2 worm cellular contexts compared by ENCODE assay signal in genomic region chrX:10821160-10821559, ce11.
TF ChIP-seq lines count a peak whose summit lies in the region.

No protein-coding gene starts in this region.

TF ChIP-seq in whole organism, L1 larva, 84 proteins besides CTCF, POLR2A, EP300 and RAD21 (continued from another document):
- TF ChIP-seq nhr-47 (tag; optimal IDR thresholded peaks at IDR 0.05; lab: Kevin White, UChicago) (peak; percentile 69), blmp-1 (tag; optimal IDR thresholded peaks at IDR 0.05; lab: Kevin White, UChicago) (no peak), xbp-1 (tag; optimal IDR thresholded peaks at IDR 0.05; lab: Kevin White, UChicago) (peak; percentile 35), isw-1 (GFP tag; IDR thresholded peaks at IDR 0.05; lab: Robert Waterston, UW) (peak; percentile 24; the same call in 1 of the 2 replicates), rnt-1 (tag; optimal IDR thresholded peaks at IDR 0.05; lab: Kevin White, UChicago) (peak; percentile 71), grh-1 (GFP tag; IDR thresholded peaks at IDR 0.05; lab: Robert Waterston, UW) (0 out of 2 replicates have a peak, but pooled peaks have one; percentile 5), snu-23 (GFP tag; optimal IDR thresholded peaks at IDR 0.05; lab: Kevin White, UChicago) (peak; percentile 72), nhr-19 (GFP tag; conservative IDR thresholded peaks at IDR 0.05; lab: Robert Waterston, UW) (peak; percentile 75), aha-1 (tag; optimal IDR thresholded peaks at IDR 0.05; lab: Kevin White, UChicago) (no peak), efl-3 (GFP tag; optimal IDR thresholded peaks at IDR 0.05; lab: Kevin White, UChicago) (no peak), efl-1 (optimal IDR thresholded peaks at IDR 0.05; lab: Kevin White, UChicago) (peak in 1 of 2 experiments; percentile 4), efl-1 (GFP tag; optimal IDR thresholded peaks at IDR 0.05 in 1 of 2; lab: Kevin White, UChicago) (peak in 1 of 2 experiments; percentile 82), mab-9 (GFP tag; IDR thresholded peaks at IDR 0.05; lab: Robert Waterston, UW) (peak; percentile 53; the same call in 1 of the 2 replicates), egl-13 (tag; optimal IDR thresholded peaks at IDR 0.05; lab: Kevin White, UChicago) (no peak), unc-130 (tag; optimal IDR thresholded peaks at IDR 0.05; lab: Kevin White, UChicago) (peak; percentile 40), fkh-8 (tag; optimal IDR thresholded peaks at IDR 0.05; lab: Kevin White, UChicago) (peak; percentile 38), nhr-20 (tag; optimal IDR thresholded peaks at IDR 0.05; lab: Kevin White, UChicago) (peak; percentile 58), tbx-2 (tag; optimal IDR thresholded peaks at IDR 0.05; lab: Kevin White, UChicago) (peak; percentile 45), mep-1 (tag; optimal IDR thresholded peaks at IDR 0.05; lab: Kevin White, UChicago) (peak; percentile 54), dsc-1 (tag; optimal IDR thresholded peaks at IDR 0.05; lab: Kevin White, UChicago) (peak; percentile 49), zag-1 (tag; optimal IDR thresholded peaks at IDR 0.05; lab: Kevin White, UChicago) (no peak), snpc-4 (tag; optimal IDR thresholded peaks at IDR 0.05; lab: Kevin White, UChicago) (peak; percentile 10), fos-1 (tag; optimal IDR thresholded peaks at IDR 0.05; lab: Kevin White, UChicago) (no peak), unc-62 (GFP tag; optimal IDR thresholded peaks at IDR 0.05; lab: Kevin White, UChicago) (no peak), ama-1 (optimal IDR thresholded peaks at IDR 0.05; lab: Kevin White, UChicago) (no peak), skn-1 (tag; optimal IDR thresholded peaks at IDR 0.05; lab: Kevin White, UChicago) (no peak)

TF ChIP-seq in whole organism, young adult, 124 proteins besides CTCF, POLR2A, EP300 and RAD21 (continued from another document):
- peak; percentile 50 for TF ChIP-seq rcor-1 (GFP tag; IDR thresholded peaks at IDR 0.05; lab: Robert Waterston, UW)
- TF ChIP-seq ztf-25 (GFP tag; IDR thresholded peaks at IDR 0.05; lab: Robert Waterston, UW) = peak; percentile 83; the same call in 1 of the 2 replicates
- peak; percentile 66; the same call in 1 of the 2 replicates for TF ChIP-seq mcd-1 (GFP tag; IDR thresholded peaks at IDR 0.05; lab: Robert Waterston, UW)
- TF ChIP-seq aptf-3 (GFP tag; IDR thresholded peaks at IDR 0.05; lab: Robert Waterston, UW) = peak; percentile 78; the same call in 1 of the 2 replicates
- TF ChIP-seq ceh-79 (tag; optimal IDR thresholded peaks at IDR 0.05; lab: Kevin White, UChicago) = peak; percentile 62
- peak; percentile 56 for TF ChIP-seq madf-6 (GFP tag; IDR thresholded peaks at IDR 0.05; lab: Robert Waterston, UW)
- peak; percentile 87 for TF ChIP-seq pbrm-1 (GFP tag; IDR thresholded peaks at IDR 0.05; lab: Robert Waterston, UW)
- peak; percentile 87 for TF ChIP-seq him-1 (tag; optimal IDR thresholded peaks at IDR 0.05; lab: Kevin White, UChicago)
- TF ChIP-seq hlh-26 (GFP tag; conservative IDR thresholded peaks at IDR 0.05; lab: Robert Waterston, UW) = no peak
- TF ChIP-seq ztf-3 (GFP tag; optimal IDR thresholded peaks at IDR 0.05; lab: Kevin White, UChicago) = peak; percentile 5
- TF ChIP-seq K12H6.12 (tag; optimal IDR thresholded peaks at IDR 0.05; lab: Kevin White, UChicago) = peak; percentile 11
- TF ChIP-seq egrh-3 (GFP tag; IDR thresholded peaks at IDR 0.05; lab: Robert Waterston, UW) = peak; percentile 10; the same call in 1 of the 2 replicates
- TF ChIP-seq lin-54 (GFP tag; optimal IDR thresholded peaks at IDR 0.05; lab: Kevin White, UChicago) = no peak
- 0 out of 2 replicates have a peak, but pooled peaks have one; percentile 31 for TF ChIP-seq egl-44 (GFP tag; IDR thresholded peaks at IDR 0.05; lab: Robert Waterston, UW)
- peak; percentile 98 for TF ChIP-seq tbp1 (GFP tag; optimal IDR thresholded peaks at IDR 0.05; lab: Kevin White, UChicago)
- TF ChIP-seq nhr-179 (tag; optimal IDR thresholded peaks at IDR 0.05; lab: Kevin White, UChicago) = no peak
- TF ChIP-seq K11D2.4 (GFP tag; IDR thresholded peaks at IDR 0.05; lab: Robert Waterston, UW) = peak; percentile 65; the same call in 1 of the 2 replicates
- no peak for TF ChIP-seq lsy-27 (tag; optimal IDR thresholded peaks at IDR 0.05; lab: Kevin White, UChicago; ENCODE audit: borderline replicate concordance, insufficient read depth)
- TF ChIP-seq hlh-12 (tag; optimal IDR thresholded peaks at IDR 0.05; lab: Kevin White, UChicago) = peak; percentile 48
- 0 out of 2 replicates have a peak, but pooled peaks have one; percentile 45 for TF ChIP-seq C06A6.2 (GFP tag; conservative IDR thresholded peaks at IDR 0.05; lab: Robert Waterston, UW)
- TF ChIP-seq ztf-18 (tag; optimal IDR thresholded peaks at IDR 0.05; lab: Kevin White, UChicago) = peak; percentile 52
- TF ChIP-seq B0035.1 (tag; optimal IDR thresholded peaks at IDR 0.05; lab: Kevin White, UChicago) = peak; percentile 14
- 0 out of 2 replicates have a peak, but pooled peaks have one; percentile 23 for TF ChIP-seq ceh-91 (GFP tag; IDR thresholded peaks at IDR 0.05; lab: Robert Waterston, UW)
- TF ChIP-seq Y53G8AR.9 (GFP tag; conservative IDR thresholded peaks at IDR 0.05; lab: Robert Waterston, UW) = 0 out of 2 replicates have a peak, but pooled peaks have one; percentile 67
- peak; percentile 37 for TF ChIP-seq T07F8.4 (tag; optimal IDR thresholded peaks at IDR 0.05; lab: Kevin White, UChicago)
- peak; percentile 64 for TF ChIP-seq gei-17 (GFP tag; optimal IDR thresholded peaks at IDR 0.05; lab: Kevin White, UChicago)
- peak; percentile 84 for TF ChIP-seq die-1 (tag; optimal IDR thresholded peaks at IDR 0.05; lab: Kevin White, UChicago)
- peak; percentile 67; the same call in 1 of the 2 replicates for TF ChIP-seq ztf-28 (GFP tag; IDR thresholded peaks at IDR 0.05; lab: Robert Waterston, UW)
- peak; percentile 74 for TF ChIP-seq mxl-1 (tag; optimal IDR thresholded peaks at IDR 0.05; lab: Kevin White, UChicago)
- no peak for TF ChIP-seq lir-1 (GFP tag; conservative IDR thresholded peaks at IDR 0.05; lab: Robert Waterston, UW)
- peak; percentile 45; the same call in 1 of the 2 replicates for TF ChIP-seq ceh-40 (GFP tag; IDR thresholded peaks at IDR 0.05; lab: Robert Waterston, UW)
- no peak for TF ChIP-seq T26A5.8 (tag; optimal IDR thresholded peaks at IDR 0.05; lab: Kevin White, UChicago)
- peak; percentile 85 for TF ChIP-seq dox-1 (GFP tag; IDR thresholded peaks at IDR 0.05; lab: Robert Waterston, UW)
- no peak for TF ChIP-seq ccch-3 (GFP tag; optimal IDR thresholded peaks at IDR 0.05; lab: Kevin White, UChicago)
- peak; percentile 81 for TF ChIP-seq ZK185.1 (tag; optimal IDR thresholded peaks at IDR 0.05; lab: Kevin White, UChicago; ENCODE audit: poor library complexity, severe bottlenecking)
- TF ChIP-seq egl-18 (GFP tag; IDR thresholded peaks at IDR 0.05; lab: Robert Waterston, UW) = no peak
- TF ChIP-seq athp-1 (tag; optimal IDR thresholded peaks at IDR 0.05; lab: Kevin White, UChicago) = peak; percentile 68
- TF ChIP-seq ets-4 (GFP tag; optimal IDR thresholded peaks at IDR 0.05; lab: Kevin White, UChicago) = peak; percentile 21
- TF ChIP-seq repo-1 (tag; optimal IDR thresholded peaks at IDR 0.05; lab: Kevin White, UChicago) = no peak
